Worm (Caenorhabditis elegans) whole organism, early embryonic: Measurements from ENCODE around the gene cyn-9.

Source experiments
- aly-1 ChIP-seq: sonication (generic microtip); optimal IDR thresholded peaks from 2 replicates; lab custom pipeline; 2016; ENCODE audit warnings: missing genetic modification characterization, missing compliant biosample characterization
- ama-1 ChIP-seq: fragments of 150-350 bp; optimal IDR thresholded peaks from 2 replicates; lab custom pipeline; 2014
- ceh-13 ChIP-seq: fragments of 200-800 bp; sonication (Bioruptor generic); optimal IDR thresholded peaks from 2 replicates; lab custom pipeline; 2018; ENCODE audit warnings: mild to moderate bottlenecking, missing genetic modification characterization, missing compliant biosample characterization
- flt-1 ChIP-seq: fragments of 200-800 bp; sonication (Bioruptor generic); IDR thresholded peaks from 2 replicates; pipeline ENCODE4 v1.3.6; 2022; ENCODE audit warnings: missing genetic modification characterization, missing compliant biosample characterization
- hmbx-1 ChIP-seq: sonication (generic microtip); optimal IDR thresholded peaks from 2 replicates; lab custom pipeline; 2016; ENCODE audit warnings: mild to moderate bottlenecking, missing genetic modification characterization, missing compliant biosample characterization
- pes-1 ChIP-seq: fragments of 200-800 bp; sonication (Bioruptor generic); IDR thresholded peaks from 2 replicates; pipeline ENCODE4 v1.3.6; 2022; ENCODE audit warnings: missing genetic modification reagents, missing genetic modification characterization, missing compliant biosample characterization
- scrt-1 ChIP-seq: fragments of 200-800 bp; sonication (Bioruptor generic); IDR thresholded peaks from 2 replicates; pipeline ENCODE4 v1.3.6; 2022; ENCODE audit warnings: missing genetic modification characterization, missing compliant biosample characterization
- tbx-37 ChIP-seq: fragments of 200-800 bp; sonication (Bioruptor generic); conservative IDR thresholded peaks from 2 replicates; pipeline ENCODE4 v1.3.6; 2022; ENCODE audit warnings: missing genetic modification reagents, missing genetic modification characterization, missing compliant biosample characterization

ce11 chrIII:3704967-3705366 is 5.5 kb upstream of the cyn-9 start, which contains the start of gene wdr-5.1:
- TF ChIP-seq aly-1 (tag; lab: Kevin White, UChicago): no peak
- TF ChIP-seq ama-1: no peak
- no peak for TF ChIP-seq tbx-37 (GFP tag; lab: Robert Waterston, UW)
- TF ChIP-seq flt-1: no peak
- TF ChIP-seq pes-1 (GFP tag; lab: Robert Waterston, UW): no peak
- TF ChIP-seq ceh-13 (GFP tag; lab: Kevin White, UChicago): no peak
- TF ChIP-seq hmbx-1 (tag; lab: Kevin White, UChicago): no peak
- TF ChIP-seq scrt-1 (GFP tag; lab: Robert Waterston, UW): no peak
